Worm (Caenorhabditis elegans) whole organism, L1 larva: Measurements from ENCODE around the gene hpo-26.

Source experiments
- ama-1 ChIP-seq: fragments of 150-350 bp; optimal IDR thresholded peaks from 2 replicates; lab custom pipeline; 2014
- ceh-82 ChIP-seq, 3 experiments: fragments of 150-350 bp in 1 of 3; sonication (generic microtip) in 2 of 3; optimal IDR thresholded peaks; 2 replicates each; lab custom pipeline; 2014 to 2017; ENCODE audit warnings: missing biosample characterization in 3 of 3, missing genetic modification characterization in 3 of 3
- elt-3 ChIP-seq, 6 experiments: fragments of 150-350 bp in 1 of 6; sonication (generic microtip); optimal IDR thresholded peaks; 2 replicates each; lab custom pipeline; 2017 to 2018; ENCODE audit warnings: missing biosample characterization in 6 of 6, missing genetic modification characterization in 6 of 6, inconsistent platforms in 1 of 6
- fkh-10 ChIP-seq: sonication (generic microtip); optimal IDR thresholded peaks from 2 replicates; lab custom pipeline; 2017; ENCODE audit warnings: missing biosample characterization, missing genetic modification reagents, missing genetic modification characterization
- lin-35 ChIP-seq, 2 experiments: fragments of 150-350 bp; optimal IDR thresholded peaks; 2 replicates each; lab custom pipeline; 2014; ENCODE audit warnings: missing biosample characterization in 2 of 2, missing genetic modification characterization in 2 of 2, missing genetic modification reagents in 2 of 2
- lsy-2 ChIP-seq, 2 experiments: fragments of 150-350 bp; optimal IDR thresholded peaks; 2 replicates each; lab custom pipeline; 2014; ENCODE audit warnings: missing biosample characterization in 2 of 2, missing genetic modification characterization in 2 of 2
- mdl-1 ChIP-seq, 2 experiments: fragments of 150-350 bp; optimal IDR thresholded peaks; 2 replicates each; lab custom pipeline; 2014 to 2017; ENCODE audit warnings: missing biosample characterization in 2 of 2, missing genetic modification characterization in 2 of 2, inconsistent platforms in 1 of 2
- nhr-11 ChIP-seq: fragments of 150-350 bp; optimal IDR thresholded peaks from 2 replicates; lab custom pipeline; 2014; ENCODE audit warnings: missing biosample characterization, missing genetic modification characterization
- nhr-12 ChIP-seq: sonication (generic microtip); optimal IDR thresholded peaks from 2 replicates; lab custom pipeline; 2017; ENCODE audit warnings: missing biosample characterization, missing genetic modification characterization
- nhr-77 ChIP-seq: fragments of 150-350 bp; optimal IDR thresholded peaks from 2 replicates; lab custom pipeline; 2014; ENCODE audit warnings: missing biosample characterization, missing genetic modification characterization
- snpc-4 ChIP-seq: fragments of 150-350 bp; optimal IDR thresholded peaks from 2 replicates; lab custom pipeline; 2014; ENCODE audit warnings: missing biosample characterization, missing genetic modification characterization
- unc-30 ChIP-seq: sonication (generic microtip); optimal IDR thresholded peaks from 2 replicates; lab custom pipeline; 2017; ENCODE audit warnings: missing biosample characterization, missing genetic modification characterization
- unc-62 ChIP-seq: fragments of 150-350 bp; optimal IDR thresholded peaks from 2 replicates; lab custom pipeline; 2014; ENCODE audit warnings: missing biosample characterization, missing genetic modification reagents, missing genetic modification characterization

DNA sequence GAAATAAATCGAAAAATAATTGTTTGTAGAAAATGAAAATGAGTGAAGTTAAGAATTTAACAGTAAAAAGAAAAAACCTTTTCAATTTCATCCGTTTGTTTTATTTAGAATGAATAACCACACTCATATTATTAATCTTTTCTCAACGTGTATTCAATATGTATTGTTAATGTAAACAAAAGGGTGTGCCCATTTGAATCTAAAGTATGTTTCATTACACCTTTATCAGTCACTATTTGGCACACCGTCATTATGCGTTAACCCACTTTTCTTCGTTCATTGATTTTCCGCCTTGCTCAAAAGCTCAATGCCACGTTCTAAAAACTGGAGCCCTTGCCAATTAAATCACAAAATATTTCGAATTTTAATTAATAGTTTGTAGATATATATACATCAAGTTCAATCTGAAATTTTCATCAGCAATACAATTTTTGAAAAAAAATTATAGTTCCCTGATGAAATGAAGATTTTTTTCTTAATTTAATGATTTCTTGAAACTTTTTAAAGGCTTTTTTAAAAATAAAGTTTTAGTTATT, 33.1 kb upstream of the hpo-26 start, which contains the start of gene K04A8.1:
- TF ChIP-seq fkh-10 (no peak), mdl-1 (tag; optimal IDR thresholded peaks at IDR 0.05; lab: Kevin White, UChicago) (no peak), lsy-2 (tag; optimal IDR thresholded peaks at IDR 0.05; lab: Kevin White, UChicago) (no peak), unc-62 (GFP tag; lab: Kevin White, UChicago) (no peak), ama-1 (lab: Kevin White, UChicago) (no peak), unc-30 (tag; lab: Kevin White, UChicago) (no peak), nhr-77 (tag; lab: Kevin White, UChicago) (no peak), nhr-12 (tag; lab: Kevin White, UChicago) (no peak), snpc-4 (no peak), elt-3 (tag; optimal IDR thresholded peaks at IDR 0.05; lab: Kevin White, UChicago) (no peak), lin-35 (GFP tag; optimal IDR thresholded peaks at IDR 0.05; lab: Kevin White, UChicago) (no peak), nhr-11 (tag; lab: Kevin White, UChicago) (no peak), ceh-82 (tag; optimal IDR thresholded peaks at IDR 0.05; lab: Kevin White, UChicago) (no peak)
